Worm (Caenorhabditis elegans) whole organism, late embryonic: Measurements from ENCODE around the gene nuaf-1.

ENCODE experiments used
- Y22D7AL.16 ChIP-seq: sonication (generic microtip); optimal IDR thresholded peaks from 2 replicates; lab custom pipeline; 2016; ENCODE audit warnings: missing genetic modification characterization, missing compliant biosample characterization
- dve-1 ChIP-seq: sonication (generic microtip); optimal IDR thresholded peaks from 2 replicates; lab custom pipeline; 2017; ENCODE audit warnings: antibody characterized with exemption, mild to moderate bottlenecking, missing genetic modification characterization, missing compliant biosample characterization
- elt-2 ChIP-seq: sonication (generic microtip); optimal IDR thresholded peaks from 2 replicates; lab custom pipeline; 2016; ENCODE audit warnings: missing genetic modification reagents, missing genetic modification characterization, missing compliant biosample characterization
- fkh-6 ChIP-seq: sonication (generic microtip); optimal IDR thresholded peaks from 2 replicates; lab custom pipeline; 2016; ENCODE audit warnings: missing genetic modification characterization, missing compliant biosample characterization
- hlh-30 ChIP-seq: sonication (generic microtip); optimal IDR thresholded peaks from 2 replicates; lab custom pipeline; 2017; ENCODE audit warnings: antibody characterized with exemption, missing genetic modification characterization, missing compliant biosample characterization; ENCODE audit not compliant: insufficient read depth
- lim-6 ChIP-seq: sonication (generic microtip); optimal IDR thresholded peaks from 2 replicates; lab custom pipeline; 2016; ENCODE audit warnings: missing genetic modification characterization, missing compliant biosample characterization
- nfya-1 ChIP-seq: sonication (generic microtip); optimal IDR thresholded peaks from 2 replicates; lab custom pipeline; 2017; ENCODE audit warnings: missing genetic modification characterization, mild to moderate bottlenecking, missing compliant biosample characterization, antibody characterized with exemption, moderate library complexity
- pag-3 ChIP-seq: sonication (generic microtip); optimal IDR thresholded peaks from 2 replicates; lab custom pipeline; 2016; ENCODE audit warnings: missing compliant biosample characterization, missing genetic modification characterization, borderline replicate concordance
- pqm-1 ChIP-seq: sonication (generic microtip); optimal IDR thresholded peaks from 2 replicates; lab custom pipeline; 2016; ENCODE audit warnings: missing genetic modification characterization, missing compliant biosample characterization
- unc-3 ChIP-seq, 2 experiments: fragments of 200-800 bp in 1 of 2; sonication (Bioruptor generic) in 1 of 2; sonication (generic microtip) in 1 of 2; conservative IDR thresholded peaks in 1 of 2; optimal IDR thresholded peaks in 1 of 2; 2 replicates each; pipeline versions ENCODE4 v1.3.6 to Lab custom; 2016 to 2022; ENCODE audit warnings: missing compliant biosample characterization in 2 of 2, missing genetic modification characterization in 2 of 2, missing genetic modification reagents in 1 of 2
- ztf-16 ChIP-seq: sonication (generic microtip); optimal IDR thresholded peaks from 2 replicates; lab custom pipeline; 2017; ENCODE audit warnings: missing genetic modification characterization, missing compliant biosample characterization

- TF ChIP-seq Y22D7AL.16, result no peak
- no peak for TF ChIP-seq hlh-30 (tag; lab: Kevin White, UChicago)
- no peak for TF ChIP-seq pqm-1 (tag; lab: Kevin White, UChicago)
- no peak for TF ChIP-seq lim-6 (tag; lab: Kevin White, UChicago)
- TF ChIP-seq pag-3 (tag; lab: Kevin White, UChicago), result no peak
- TF ChIP-seq unc-3 (GFP tag; conservative IDR thresholded peaks at IDR 0.05; lab: Robert Waterston, UW), result no peak
- no peak for TF ChIP-seq unc-3 (tag; optimal IDR thresholded peaks at IDR 0.05; lab: Kevin White, UChicago)
- no peak for TF ChIP-seq dve-1 (tag; lab: Kevin White, UChicago)
- no peak for TF ChIP-seq fkh-6 (tag; lab: Kevin White, UChicago)
- TF ChIP-seq ztf-16, result no peak
- no peak for TF ChIP-seq nfya-1 (tag; lab: Kevin White, UChicago)
- TF ChIP-seq elt-2 (tag; lab: Kevin White, UChicago), result no peak
Observed at ce11 chrV:13606651-13607242, 38.3 kb upstream of the nuaf-1 start, which contains the start of gene fmo-4.
